Worm (Caenorhabditis elegans) whole organism, midembryonic: ENCODE data around the gene cog-1.

ENCODE experiments used
- T22C8.4 ChIP-seq: fragments of 200-800 bp; sonication (Bioruptor generic); IDR thresholded peaks from 2 replicates; pipeline ENCODE4 v1.3.6; 2022; ENCODE audit warnings: missing genetic modification characterization, missing compliant biosample characterization
- cog-1 ChIP-seq: sonication (generic microtip); optimal IDR thresholded peaks from 2 replicates; lab custom pipeline; 2016; ENCODE audit warnings: missing genetic modification characterization, missing compliant biosample characterization
- flt-1 ChIP-seq: fragments of 200-800 bp; sonication (Bioruptor generic); IDR thresholded peaks from 2 replicates; pipeline ENCODE4 v1.3.6; 2022; ENCODE audit warnings: missing genetic modification characterization, missing compliant biosample characterization
- klf-2 ChIP-seq: fragments of 200-800 bp; sonication (Bioruptor generic); conservative IDR thresholded peaks from 2 replicates; pipeline ENCODE4 v1.3.6; 2022; ENCODE audit warnings: missing genetic modification reagents, missing genetic modification characterization, missing compliant biosample characterization
- med-1 ChIP-seq: sonication (generic microtip); optimal IDR thresholded peaks from 2 replicates; lab custom pipeline; 2017; ENCODE audit warnings: missing genetic modification characterization, mild to moderate bottlenecking, missing compliant biosample characterization, antibody characterized with exemption, missing genetic modification reagents; ENCODE audit not compliant: insufficient read depth
- ref-1 ChIP-seq: fragments of 200-800 bp; sonication (Bioruptor generic); conservative IDR thresholded peaks from 2 replicates; pipeline ENCODE4 v1.3.6; 2022; ENCODE audit warnings: missing genetic modification reagents, missing genetic modification characterization, missing compliant biosample characterization
- tab-1 ChIP-seq: fragments of 200-800 bp; sonication (Bioruptor generic); IDR thresholded peaks from 2 replicates; pipeline ENCODE4 v1.3.6; 2022; ENCODE audit warnings: missing genetic modification characterization, missing compliant biosample characterization
- ztf-23 ChIP-seq: fragments of 200-800 bp; sonication (Bioruptor generic); IDR thresholded peaks from 2 replicates; pipeline ENCODE4 v1.3.6; 2022; ENCODE audit warnings: missing genetic modification reagents, missing genetic modification characterization, missing compliant biosample characterization
- ztf-29 ChIP-seq: fragments of 200-800 bp; sonication (Bioruptor generic); IDR thresholded peaks from 2 replicates; pipeline ENCODE4 v1.3.6; 2022; ENCODE audit warnings: missing genetic modification reagents, missing genetic modification characterization, missing compliant biosample characterization

Gene cog-1

DNA sequence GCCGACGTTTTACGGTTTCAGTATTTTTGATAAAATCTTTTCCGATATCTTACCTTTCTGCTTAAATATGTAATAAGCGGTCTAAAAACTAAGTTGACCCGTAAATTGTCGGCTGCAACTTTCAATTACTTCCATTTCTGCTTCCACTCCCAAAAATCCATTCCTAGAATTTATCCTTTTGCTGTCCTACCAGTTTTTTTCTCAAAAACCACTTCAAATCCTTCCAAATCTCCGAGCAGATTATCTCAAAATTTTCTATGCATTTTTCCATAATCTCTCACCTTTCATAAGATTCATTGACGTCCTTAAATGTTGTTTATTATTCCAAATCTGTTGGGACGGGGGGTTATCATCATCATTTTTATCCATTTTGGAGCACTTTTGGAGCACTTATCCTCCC lies 38.7 kb downstream of the cog-1 start:
- TF ChIP-seq cog-1 (tag; lab: Kevin White, UChicago) (no peak), klf-2 (GFP tag; lab: Robert Waterston, UW) (no peak)

DNA sequence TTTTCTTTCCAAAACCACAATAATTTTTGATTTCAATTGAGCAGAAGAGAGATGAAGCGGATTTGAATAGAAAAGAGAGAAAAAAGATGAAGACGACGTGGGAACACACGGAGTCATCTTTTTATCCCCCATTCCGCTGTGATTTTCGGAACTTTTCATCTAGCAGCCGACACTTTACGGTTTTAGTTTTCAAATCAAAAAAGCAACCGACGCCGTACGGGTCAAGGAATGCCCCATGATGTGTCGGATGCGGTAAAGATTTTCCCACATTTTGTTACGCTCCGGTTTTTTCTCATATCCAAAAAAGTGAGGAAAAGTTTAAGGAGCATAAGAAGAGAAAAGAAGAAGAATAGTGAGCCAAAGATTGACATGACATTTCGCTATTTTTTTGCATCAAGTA lies 43.2 kb downstream of the cog-1 start:
- no peak for TF ChIP-seq T22C8.4 (GFP tag; lab: Robert Waterston, UW)
- no peak for TF ChIP-seq klf-2 (GFP tag; lab: Robert Waterston, UW)
- TF ChIP-seq tab-1 = no peak
- no peak for TF ChIP-seq ref-1 (GFP tag; lab: Robert Waterston, UW)
- no peak for TF ChIP-seq cog-1 (tag; lab: Kevin White, UChicago)
- TF ChIP-seq med-1 (GFP tag; lab: Kevin White, UChicago) = no peak

- TF ChIP-seq flt-1 (GFP tag; lab: Robert Waterston, UW) (no peak), ztf-29 (GFP tag; lab: Robert Waterston, UW) (no peak), tab-1 (no peak), T22C8.4 (GFP tag; lab: Robert Waterston, UW) (no peak), cog-1 (tag; lab: Kevin White, UChicago) (no peak)
Measured at ce11 chrII:14946545-14946944, 44.3 kb downstream of the cog-1 start.

DNA sequence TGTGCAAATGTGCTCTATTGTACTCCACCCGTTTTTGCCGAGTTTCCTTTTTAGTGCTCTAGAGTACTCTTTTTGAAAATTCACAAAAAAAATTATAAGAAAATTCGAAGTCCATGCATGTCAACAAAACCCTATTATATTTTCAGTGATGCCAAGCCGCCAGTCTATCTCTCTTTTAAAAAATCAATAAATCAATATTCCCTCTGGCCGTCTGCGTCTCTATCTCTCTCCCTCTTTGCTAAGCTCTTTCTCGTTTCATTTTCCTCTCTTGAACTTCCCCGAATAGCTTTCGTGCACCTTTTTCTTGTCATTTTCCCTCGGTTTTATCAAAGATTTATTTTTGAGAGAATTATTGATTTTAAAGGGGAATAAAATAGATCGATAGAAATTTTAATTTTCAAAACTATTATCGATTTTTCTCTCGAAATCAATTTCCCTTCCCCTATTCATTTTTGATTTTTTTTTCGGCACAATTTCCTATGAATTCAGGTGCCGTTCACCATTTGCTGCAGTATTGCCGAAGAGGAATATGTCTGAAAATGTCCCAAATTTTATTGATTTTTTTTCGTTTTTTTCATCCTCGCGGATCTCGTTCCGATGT lies 50.3 kb downstream of the cog-1 start:
- no peak for TF ChIP-seq ztf-29 (GFP tag; lab: Robert Waterston, UW)
- TF ChIP-seq flt-1 (GFP tag; lab: Robert Waterston, UW) = no peak
- TF ChIP-seq T22C8.4 (GFP tag; lab: Robert Waterston, UW) = no peak
- no peak for TF ChIP-seq med-1 (GFP tag; lab: Kevin White, UChicago)
- TF ChIP-seq cog-1 (tag; lab: Kevin White, UChicago) = no peak
- TF ChIP-seq ztf-23 (GFP tag; lab: Robert Waterston, UW) = no peak
- TF ChIP-seq klf-2 (GFP tag; lab: Robert Waterston, UW) = no peak
- TF ChIP-seq tab-1 = no peak
